Fruit fly (Drosophila melanogaster) whole organism, embryonic: ENCODE results near the gene Pp1alpha-96A.
A peak's percentile ranks its signal among the peaks of the same experiment; 100 is the strongest.

ENCODE experiments used
- ATbp ChIP-seq: fragments of 200-800 bp; sonication (Bioruptor generic); optimal IDR thresholded peaks from 2 replicates; lab custom pipeline; 2017; ENCODE audit warnings: missing biosample characterization, mild to moderate bottlenecking, missing genetic modification characterization, missing genetic modification reagents
- Abd-B ChIP-seq: fragments of 200-800 bp; sonication (Bioruptor generic); optimal IDR thresholded peaks from 2 replicates; lab custom pipeline; 2018; ENCODE audit warnings: missing biosample characterization, mild to moderate bottlenecking, missing genetic modification characterization, moderate library complexity
- Atf-2 ChIP-seq: fragments of 200-800 bp; sonication (Bioruptor generic); optimal IDR thresholded peaks from 2 replicates; lab custom pipeline; 2016; ENCODE audit warnings: missing biosample characterization, missing genetic modification characterization
- CG10209 ChIP-seq: fragments of 200-800 bp; sonication (Bioruptor generic); optimal IDR thresholded peaks from 3 replicates; lab custom pipeline; 2017; ENCODE audit warnings: missing biosample characterization, mild to moderate bottlenecking, missing genetic modification characterization, missing genetic modification reagents
- CG10321 ChIP-seq: fragments of 200-800 bp; sonication (Bioruptor generic); IDR thresholded peaks from 2 replicates; pipeline ENCODE4 v1.3.6; 2022; ENCODE audit warnings: missing biosample characterization, missing genetic modification characterization
- CG10366 ChIP-seq: fragments of 200-800 bp; sonication (Bioruptor generic); IDR thresholded peaks from 2 replicates; pipeline ENCODE4 v1.3.6; 2022; ENCODE audit warnings: missing biosample characterization, missing genetic modification characterization
- CG10431 ChIP-seq: fragments of 200-800 bp; sonication (Bioruptor generic); optimal IDR thresholded peaks from 3 replicates; lab custom pipeline; 2018; ENCODE audit warnings: missing biosample characterization, mild to moderate bottlenecking, missing genetic modification characterization
- CG11504 ChIP-seq: fragments of 200-800 bp; sonication (Bioruptor generic); optimal IDR thresholded peaks from 3 replicates; lab custom pipeline; 2019; ENCODE audit warnings: missing biosample characterization, mild to moderate bottlenecking, missing genetic modification characterization, moderate library complexity
- CG12769 ChIP-seq: fragments of 200-800 bp; sonication (Bioruptor generic); optimal IDR thresholded peaks from 2 replicates; lab custom pipeline; 2019; ENCODE audit warnings: missing biosample characterization, mild to moderate bottlenecking, missing genetic modification characterization, moderate library complexity
- CG17385 ChIP-seq: fragments of 200-800 bp; sonication (Bioruptor generic); optimal IDR thresholded peaks from 3 replicates; lab custom pipeline; 2018; ENCODE audit warnings: missing biosample characterization, mild to moderate bottlenecking, missing genetic modification characterization
- CG17912 ChIP-seq: fragments of 200-800 bp; sonication (Bioruptor generic); optimal IDR thresholded peaks from 2 replicates; lab custom pipeline; 2018; ENCODE audit warnings: missing biosample characterization, mild to moderate bottlenecking, missing genetic modification characterization
- CG18476 ChIP-seq: fragments of 200-800 bp; sonication (Bioruptor generic); optimal IDR thresholded peaks from 2 replicates; lab custom pipeline; 2016; ENCODE audit warnings: missing biosample characterization, mild to moderate bottlenecking, missing genetic modification characterization
- CG31441 ChIP-seq: fragments of 200-800 bp; sonication (Bioruptor generic); IDR thresholded peaks from 2 replicates; pipeline ENCODE4 v1.3.6; 2022; ENCODE audit warnings: missing biosample characterization, missing genetic modification characterization
- CG32772 ChIP-seq: fragments of 200-800 bp; sonication (Bioruptor generic); IDR thresholded peaks from 2 replicates; pipeline ENCODE4 v1.3.6; 2022; ENCODE audit warnings: missing biosample characterization, missing genetic modification characterization
- CG3407 ChIP-seq: fragments of 200-800 bp; sonication (Bioruptor generic); optimal IDR thresholded peaks from 2 replicates; lab custom pipeline; 2018; ENCODE audit warnings: missing biosample characterization, mild to moderate bottlenecking, missing genetic modification characterization
- CG4282 ChIP-seq: fragments of 200-800 bp; sonication (Bioruptor generic); optimal IDR thresholded peaks from 2 replicates; lab custom pipeline; 2016; ENCODE audit warnings: missing biosample characterization, missing genetic modification characterization
- CG4820 ChIP-seq: fragments of 200-800 bp; sonication (Bioruptor generic); optimal IDR thresholded peaks from 3 replicates; lab custom pipeline; 2016; ENCODE audit warnings: missing biosample characterization, missing genetic modification characterization
- CG8924 ChIP-seq: fragments of 200-800 bp; optimal IDR thresholded peaks from 3 replicates; lab custom pipeline; 2019; ENCODE audit warnings: missing biosample characterization, mild to moderate bottlenecking, missing genetic modification characterization, moderate library complexity
- Chrac-16 ChIP-seq: fragments of 200-800 bp; sonication (Bioruptor generic); optimal IDR thresholded peaks from 3 replicates; lab custom pipeline; 2016; ENCODE audit warnings: missing biosample characterization, missing genetic modification characterization
- CrebB ChIP-seq: fragments of 200-800 bp; sonication (Bioruptor generic); optimal IDR thresholded peaks from 3 replicates; lab custom pipeline; 2018; ENCODE audit warnings: missing biosample characterization, mild to moderate bottlenecking, missing genetic modification characterization
- Doc2 ChIP-seq: fragments of 200-800 bp; sonication (Bioruptor generic); IDR thresholded peaks from 2 replicates; pipeline ENCODE4 v1.3.6; 2022; ENCODE audit warnings: missing biosample characterization, missing genetic modification characterization
- H2.0 ChIP-seq: fragments of 200-800 bp; sonication (Bioruptor generic); IDR thresholded peaks from 2 replicates; pipeline ENCODE4 v1.3.6; 2022; ENCODE audit warnings: missing biosample characterization, missing genetic modification characterization
- HLHmδ ChIP-seq: fragments of 200-800 bp; sonication (Bioruptor generic); optimal IDR thresholded peaks from 2 replicates; lab custom pipeline; 2018; ENCODE audit warnings: missing biosample characterization, mild to moderate bottlenecking, missing genetic modification characterization, moderate library complexity
- Hr39 ChIP-seq: fragments of >200 bp; optimal IDR thresholded peaks from 2 replicates; lab custom pipeline; 2017
- Kr ChIP-seq: fragments of 200-800 bp; sonication (Bioruptor generic); optimal IDR thresholded peaks from 2 replicates; lab custom pipeline; 2017; ENCODE audit warnings: missing biosample characterization, mild to moderate bottlenecking, missing genetic modification characterization
- Mad ChIP-seq: fragments of 200-800 bp; sonication (Bioruptor generic); optimal IDR thresholded peaks from 2 replicates; lab custom pipeline; 2016; ENCODE audit warnings: missing biosample characterization, missing genetic modification characterization
- Meics ChIP-seq: fragments of 200-800 bp; sonication (Bioruptor generic); optimal IDR thresholded peaks from 2 replicates; lab custom pipeline; 2017; ENCODE audit warnings: missing biosample characterization, mild to moderate bottlenecking, missing genetic modification characterization
- Poxn ChIP-seq: fragments of 200-800 bp; sonication (Bioruptor generic); IDR thresholded peaks from 2 replicates; pipeline ENCODE4 v1.3.6; 2022; ENCODE audit warnings: missing biosample characterization, missing genetic modification characterization
- aop ChIP-seq: fragments of 200-800 bp; sonication (Bioruptor generic); IDR thresholded peaks from 2 replicates; pipeline ENCODE4 v1.3.6; 2022; ENCODE audit warnings: missing biosample characterization, missing genetic modification characterization
- ara ChIP-seq: fragments of 200-800 bp; sonication (Bioruptor generic); IDR thresholded peaks from 2 replicates; pipeline ENCODE4 v1.3.6; 2022; ENCODE audit warnings: missing biosample characterization, missing genetic modification characterization
- bbx ChIP-seq: fragments of 200-800 bp; sonication (Bioruptor generic); IDR thresholded peaks from 2 replicates; pipeline ENCODE4 v1.3.6; 2022; ENCODE audit warnings: missing biosample characterization, missing genetic modification characterization; ENCODE audit not compliant: partially characterized antibody
- bowl ChIP-seq: fragments of 200-800 bp; sonication (Bioruptor generic); IDR thresholded peaks from 2 replicates; pipeline ENCODE4 v1.3.6; 2022; ENCODE audit warnings: missing biosample characterization, missing genetic modification characterization
- cg ChIP-seq: fragments of 200-800 bp; sonication (Bioruptor generic); optimal IDR thresholded peaks from 3 replicates; lab custom pipeline; 2019; ENCODE audit warnings: missing biosample characterization, mild to moderate bottlenecking, missing genetic modification characterization, moderate library complexity
- chif ChIP-seq, 2 experiments: fragments of 200-800 bp; sonication (Bioruptor generic); optimal IDR thresholded peaks; 3 replicates each; lab custom pipeline; 2016; ENCODE audit warnings: missing biosample characterization in 2 of 2, missing genetic modification characterization in 2 of 2
- crc ChIP-seq: fragments of 200-800 bp; sonication (Bioruptor generic); optimal IDR thresholded peaks from 2 replicates; lab custom pipeline; 2016; ENCODE audit warnings: missing biosample characterization, missing genetic modification characterization
- dmrt11E ChIP-seq: fragments of 200-800 bp; sonication (Bioruptor generic); optimal IDR thresholded peaks from 3 replicates; lab custom pipeline; 2018; ENCODE audit warnings: missing biosample characterization, mild to moderate bottlenecking, missing genetic modification characterization, moderate library complexity
- ems ChIP-seq: fragments of 200-800 bp; sonication (Bioruptor generic); optimal IDR thresholded peaks from 3 replicates; lab custom pipeline; 2016; ENCODE audit warnings: missing biosample characterization, missing genetic modification characterization
- gcm ChIP-seq: fragments of 200-800 bp; sonication (Bioruptor generic); optimal IDR thresholded peaks from 2 replicates; lab custom pipeline; 2019; ENCODE audit warnings: missing biosample characterization, mild to moderate bottlenecking, missing genetic modification characterization, moderate library complexity
- gsb-n ChIP-seq: fragments of 200-800 bp; sonication (Bioruptor generic); optimal IDR thresholded peaks from 3 replicates; lab custom pipeline; 2018; ENCODE audit warnings: missing biosample characterization, mild to moderate bottlenecking, missing genetic modification characterization
- gt ChIP-seq: fragments of 200-800 bp; sonication (Bioruptor generic); IDR thresholded peaks from 2 replicates; pipeline ENCODE4 v1.3.6; 2022; ENCODE audit warnings: missing biosample characterization, missing genetic modification characterization
- hb ChIP-seq: fragments of 200-800 bp; sonication (Bioruptor generic); IDR thresholded peaks from 3 replicates; pipeline ENCODE4 v1.3.6; 2022; ENCODE audit warnings: missing biosample characterization, missing genetic modification characterization; ENCODE audit not compliant: partially characterized antibody
- jing ChIP-seq: fragments of 200-800 bp; sonication (Bioruptor generic); optimal IDR thresholded peaks from 2 replicates; lab custom pipeline; 2018; ENCODE audit warnings: missing biosample characterization, mild to moderate bottlenecking, missing genetic modification characterization
- jumu ChIP-seq: fragments of 200-800 bp; sonication (Bioruptor generic); optimal IDR thresholded peaks from 3 replicates; lab custom pipeline; 2016; ENCODE audit warnings: missing biosample characterization, missing genetic modification characterization
- luna ChIP-seq: fragments of 200-800 bp; sonication (Bioruptor generic); optimal IDR thresholded peaks from 2 replicates; lab custom pipeline; 2016; ENCODE audit warnings: missing biosample characterization, missing genetic modification characterization
- psq ChIP-seq: fragments of 200-800 bp; sonication (Bioruptor generic); optimal IDR thresholded peaks from 2 replicates; lab custom pipeline; 2017; ENCODE audit warnings: missing biosample characterization, missing genetic modification characterization
- repo ChIP-seq: fragments of 200-800 bp; sonication (Bioruptor generic); optimal IDR thresholded peaks from 2 replicates; lab custom pipeline; 2016; ENCODE audit warnings: missing biosample characterization, missing genetic modification characterization
- salm ChIP-seq: fragments of 200-800 bp; sonication (Bioruptor generic); optimal IDR thresholded peaks from 2 replicates; lab custom pipeline; 2018; ENCODE audit warnings: missing biosample characterization, mild to moderate bottlenecking, missing genetic modification characterization
- schlank ChIP-seq: fragments of 200-800 bp; sonication (Bioruptor generic); optimal IDR thresholded peaks from 2 replicates; lab custom pipeline; 2018; ENCODE audit warnings: missing biosample characterization, mild to moderate bottlenecking, missing genetic modification characterization
- sna ChIP-seq: fragments of 200-800 bp; sonication (Bioruptor generic); IDR thresholded peaks from 2 replicates; pipeline ENCODE4 v1.3.6; 2022; ENCODE audit warnings: missing biosample characterization, missing genetic modification characterization; ENCODE audit not compliant: partially characterized antibody
- ssp ChIP-seq: fragments of 200-800 bp; sonication (Bioruptor generic); IDR thresholded peaks from 2 replicates; pipeline ENCODE4 v1.3.6; 2022; ENCODE audit warnings: missing biosample characterization, missing genetic modification characterization
- trh ChIP-seq: fragments of 200-800 bp; sonication (Bioruptor generic); optimal IDR thresholded peaks from 2 replicates; lab custom pipeline; 2016; ENCODE audit warnings: missing biosample characterization, missing genetic modification characterization
- wek ChIP-seq: fragments of 200-800 bp; sonication (Bioruptor generic); optimal IDR thresholded peaks from 3 replicates; lab custom pipeline; 2018; ENCODE audit warnings: missing biosample characterization, mild to moderate bottlenecking, missing genetic modification characterization, moderate library complexity

Pp1alpha-96A gene

dm6 chr3R:24567427-24567771, 49.3 kb downstream of the Pp1alpha-96A start (continued):
- TF ChIP-seq wek (GFP tag; lab: Kevin White, UChicago) (peak; percentile 64), Atf-2 (GFP tag; lab: Kevin White, UChicago) (peak; percentile 83), CG18476 (GFP tag; lab: Kevin White, UChicago) (peak; percentile 67), CG10431 (no peak), ara (GFP tag; lab: Robert Waterston, UW) (peak; percentile 84), ssp (peak; percentile 79), bbx (GFP tag; lab: Robert Waterston, UW) (no peak), CG3407 (GFP tag; lab: Kevin White, UChicago) (peak; percentile 59), Hr39 (lab: Kevin White, UChicago) (no peak), CrebB (peak; percentile 64), Poxn (GFP tag; lab: Robert Waterston, UW) (no peak; the same call in none of the 2 replicates), schlank (tag; lab: Kevin White, UChicago) (peak; percentile 81), chif (GFP tag; optimal IDR thresholded peaks at IDR 0.05; lab: Kevin White, UChicago) (peak; percentile 87 to 92), gt (GFP tag; lab: Robert Waterston, UW) (peak; percentile 12; the same call in 1 of the 2 replicates), gsb-n (tag; lab: Kevin White, UChicago) (peak; percentile 71), Kr (GFP tag; lab: Kevin White, UChicago) (no peak), hb (no peak), CG10366 (GFP tag; lab: Robert Waterston, UW) (peak; percentile 88), salm (tag; lab: Kevin White, UChicago) (peak; percentile 82), Mad (peak; percentile 91), repo (GFP tag; lab: Kevin White, UChicago) (peak; percentile 76), sna (no peak), Doc2 (GFP tag; lab: Robert Waterston, UW) (no peak; the same call in 1 of the 2 replicates), CG17385 (GFP tag; lab: Kevin White, UChicago) (peak; percentile 82), dmrt11E (tag; lab: Kevin White, UChicago) (peak; percentile 54), HLHmδ (GFP tag; lab: Kevin White, UChicago) (no peak), CG8924 (tag; lab: Kevin White, UChicago) (peak; percentile 84), CG10209 (GFP tag; lab: Kevin White, UChicago) (peak; percentile 88), jumu (peak; percentile 90), ATbp (GFP tag; lab: Kevin White, UChicago) (peak; percentile 82), CG4282 (GFP tag; lab: Kevin White, UChicago) (peak; percentile 67), psq (GFP tag; lab: Kevin White, UChicago) (peak; percentile 77), ems (GFP tag; lab: Kevin White, UChicago) (peak; percentile 86), Meics (GFP tag; lab: Kevin White, UChicago) (peak; percentile 90), Chrac-16 (peak; percentile 86), crc (GFP tag; lab: Kevin White, UChicago) (peak; percentile 92), H2.0 (GFP tag; lab: Robert Waterston, UW) (peak; percentile 82), cg (no peak), aop (peak; percentile 83), jing (peak; percentile 85), luna (GFP tag; lab: Kevin White, UChicago) (peak; percentile 75), CG32772 (GFP tag; lab: Robert Waterston, UW) (peak; percentile 82), bowl (GFP tag; lab: Robert Waterston, UW) (peak; percentile 77), CG10321 (GFP tag; lab: Robert Waterston, UW) (peak; percentile 49; the same call in 1 of the 2 replicates), CG31441 (GFP tag; lab: Robert Waterston, UW) (peak; percentile 88), gcm (GFP tag; lab: Kevin White, UChicago) (peak; percentile 76), CG12769 (tag; lab: Kevin White, UChicago) (peak; percentile 95), CG17912 (GFP tag; lab: Kevin White, UChicago) (peak; percentile 60), CG11504 (peak; percentile 88), Abd-B (GFP tag; lab: Kevin White, UChicago) (peak; percentile 88), CG4820 (GFP tag; lab: Kevin White, UChicago) (peak; percentile 79), trh (GFP tag; lab: Kevin White, UChicago) (peak; percentile 75)
